Worm (Caenorhabditis elegans): ENCODE results near the gene cut-5.

DNA sequence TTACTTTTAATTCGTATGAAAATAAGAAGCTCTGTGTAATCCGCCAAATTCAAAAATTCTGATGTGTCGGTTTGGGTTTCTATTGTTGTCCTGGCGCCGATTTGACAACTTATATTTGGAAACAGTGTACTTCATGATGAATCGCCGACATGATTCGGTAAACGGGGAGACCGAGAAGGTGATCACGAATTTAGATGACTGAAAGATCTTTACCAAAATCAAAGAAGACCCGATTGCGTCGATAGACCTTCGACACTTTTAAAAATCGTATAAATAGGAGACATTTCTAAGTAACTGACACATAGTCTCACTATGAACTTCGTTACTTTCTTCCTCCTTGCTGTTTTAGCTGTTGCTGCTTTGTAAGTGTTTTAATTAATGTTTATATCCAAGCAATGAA, 35.6 kb downstream of the cut-5 start, which contains the start of gene fip-5:
- TF ChIP-seq cog-1 (tag; optimal IDR thresholded peaks at IDR 0.05) (no peak), T22C8.4 (GFP tag; IDR thresholded peaks at IDR 0.05) (no peak), flt-1 (GFP tag; IDR thresholded peaks at IDR 0.05) (no peak), ref-1 (GFP tag; conservative IDR thresholded peaks at IDR 0.05) (no peak)

Measured in whole organism, midembryonic.